Fruit fly (Drosophila melanogaster): ENCODE measurements around the gene PNUTS.

Gene PNUTS

DNA sequence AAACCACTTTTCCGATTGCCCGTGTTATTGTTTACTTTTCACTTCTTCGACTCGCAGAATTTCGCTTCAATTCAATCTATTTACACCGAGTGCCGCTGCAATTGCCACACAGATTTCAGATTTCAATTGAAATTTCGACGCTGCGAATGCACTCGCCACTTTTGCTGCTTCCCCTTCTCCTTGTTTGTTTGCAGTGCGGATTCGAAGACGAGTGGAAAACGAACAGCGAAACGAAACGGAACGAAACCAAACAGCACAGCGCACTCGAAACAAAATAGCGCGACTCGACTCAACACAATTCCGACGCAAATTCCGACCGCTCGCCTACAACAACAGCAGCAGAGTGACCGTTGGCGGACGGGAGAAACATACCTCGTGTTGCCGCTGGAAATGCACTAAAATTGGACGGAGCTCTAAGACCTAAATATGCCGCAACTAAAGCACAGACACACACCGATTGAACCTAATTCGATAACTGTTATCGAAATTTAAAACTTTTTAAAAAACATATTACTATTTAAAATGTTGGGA is 19.5 kb upstream of the PNUTS start, which contains the start of gene drongo (continued):
- TF ChIP-seq C15 (GFP tag; IDR thresholded peaks at IDR 0.05) (no peak), Mad (GFP tag; optimal IDR thresholded peaks at IDR 0.05) (no peak), al (GFP tag; IDR thresholded peaks at IDR 0.05) (0 out of 2 replicates have a peak, but pooled peaks have one; percentile 17), CG3726 (GFP tag; IDR thresholded peaks at IDR 0.05) (no peak), CG42726 (GFP tag; IDR thresholded peaks at IDR 0.05; ENCODE audit: partially characterized antibody) (peak; percentile 83), p53 (GFP tag; optimal IDR thresholded peaks at IDR 0.05) (peak; percentile 50), HLH4C (GFP tag; IDR thresholded peaks at IDR 0.05; ENCODE audit: partially characterized antibody) (peak; percentile 43), abd-A (tag; optimal IDR thresholded peaks at IDR 0.05) (peak; percentile 50), sob (GFP tag; IDR thresholded peaks at IDR 0.05) (peak; percentile 63), croc (GFP tag; conservative IDR thresholded peaks at IDR 0.05) (no peak), CG7839 (tag; optimal IDR thresholded peaks at IDR 0.05) (peak; percentile 11), CG16779 (GFP tag; IDR thresholded peaks at IDR 0.05) (peak; percentile 47; the same call in 1 of the 2 replicates), CG13123 (GFP tag; optimal IDR thresholded peaks at IDR 0.05) (no peak), CrebB (tag; optimal IDR thresholded peaks at IDR 0.05) (peak; percentile 69), TFAM (GFP tag; optimal IDR thresholded peaks at IDR 0.05) (no peak), CG10543 (GFP tag; optimal IDR thresholded peaks at IDR 0.05) (peak; percentile 76), CG8089 (GFP tag; optimal IDR thresholded peaks at IDR 0.05) (peak; percentile 17), trh (GFP tag; optimal IDR thresholded peaks at IDR 0.05) (no peak), Vsx1 (GFP tag; optimal IDR thresholded peaks at IDR 0.05) (peak; percentile 9), lola (GFP tag; optimal IDR thresholded peaks at IDR 0.05) (no peak), Deaf1 (tag; optimal IDR thresholded peaks at IDR 0.05) (peak; percentile 82), CG11560 (tag; IDR thresholded peaks at IDR 0.05) (peak; percentile 87), HLHmδ (GFP tag; optimal IDR thresholded peaks at IDR 0.05) (peak; percentile 90), gro (GFP tag; optimal IDR thresholded peaks at IDR 0.05) (peak; percentile 85), gsb-n (tag; optimal IDR thresholded peaks at IDR 0.05) (peak; percentile 39), CG11504 (tag; optimal IDR thresholded peaks at IDR 0.05) (peak; percentile 48), trem (tag; optimal IDR thresholded peaks at IDR 0.05) (peak; percentile 64), tgo (GFP tag; IDR thresholded peaks at IDR 0.05) (no peak), ase (GFP tag; IDR thresholded peaks at IDR 0.05) (no peak), Gug (GFP tag; IDR thresholded peaks at IDR 0.05) (peak; percentile 18; the same call in 1 of the 4 replicates), HHEX (GFP tag; optimal IDR thresholded peaks at IDR 0.05) (peak; percentile 54), Nf-YC (tag; optimal IDR thresholded peaks at IDR 0.05) (peak; percentile 60), run (tag; optimal IDR thresholded peaks at IDR 0.05) (no peak), crol (GFP tag; IDR thresholded peaks at IDR 0.05) (peak; percentile 46; the same call in 1 of the 2 replicates), seq (GFP tag; IDR thresholded peaks at IDR 0.05) (no peak), tna (GFP tag; IDR thresholded peaks at IDR 0.05; ENCODE audit: partially characterized antibody) (peak; percentile 50; the same call in 1 of the 2 replicates), CG1603 (tag; optimal IDR thresholded peaks at IDR 0.05) (peak; percentile 86), schlank (tag; optimal IDR thresholded peaks at IDR 0.05) (no peak), HmgZ (tag; optimal IDR thresholded peaks at IDR 0.05) (peak; percentile 77)

DNA sequence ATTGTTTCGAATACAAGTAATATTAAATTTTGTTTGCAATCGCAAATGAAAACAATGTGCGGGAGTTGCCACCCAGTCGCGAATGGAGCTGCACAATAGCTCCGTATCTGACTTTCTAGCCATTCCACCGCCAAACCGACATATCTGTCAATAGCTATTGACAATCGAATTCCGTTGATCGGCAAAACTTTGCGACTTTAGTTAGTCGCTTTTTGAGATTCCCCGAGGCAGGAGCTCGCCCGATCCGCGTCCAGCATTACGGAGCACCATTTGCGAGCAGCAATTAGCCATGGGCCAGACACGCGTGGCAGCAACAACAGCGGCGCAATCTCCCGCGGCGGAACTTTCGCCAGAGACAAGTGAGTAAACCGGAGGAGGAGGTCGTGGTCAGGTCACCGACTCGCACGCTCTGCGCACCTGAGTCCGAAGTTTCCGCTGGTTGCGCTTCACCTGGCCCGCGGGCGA is 17.6 kb upstream of the PNUTS start, which contains the start of the genes CG4291 and kraken:
CG4291 (minus strand) TSS at position 84 of the 465 bp plus-strand sequence.
kraken (plus strand) TSS at position 122 of the 465 bp plus-strand sequence.
- TF ChIP-seq CG32772 (GFP tag; IDR thresholded peaks at IDR 0.05), result 0 out of 2 replicates have a peak, but pooled peaks have one; percentile 30
- peak; percentile 32 for TF ChIP-seq CG18262 (tag; optimal IDR thresholded peaks at IDR 0.05)
- peak; percentile 32 for TF ChIP-seq crc (GFP tag; optimal IDR thresholded peaks at IDR 0.05)
- TF ChIP-seq CG12071 (GFP tag; optimal IDR thresholded peaks at IDR 0.05), result no peak
- peak; percentile 58 for TF ChIP-seq pnt (GFP tag; optimal IDR thresholded peaks at IDR 0.05)
- no peak for TF ChIP-seq pan (optimal IDR thresholded peaks at IDR 0.05)
- peak in 1 of 2 experiments; percentile 46 for TF ChIP-seq pan (GFP tag; optimal IDR thresholded peaks at IDR 0.05 in 1 of 2, IDR thresholded peaks at IDR 0.05 in 1 of 2)
- TF ChIP-seq Hey (tag; optimal IDR thresholded peaks at IDR 0.05), result no peak
- peak; percentile 46 for TF ChIP-seq CG12391 (tag; optimal IDR thresholded peaks at IDR 0.05)
- peak; percentile 68 for TF ChIP-seq Xbp1 (GFP tag; optimal IDR thresholded peaks at IDR 0.05)
- TF ChIP-seq CG10267 (tag; optimal IDR thresholded peaks at IDR 0.05), result peak; percentile 16
- peak; percentile 25 for TF ChIP-seq pfk (GFP tag; optimal IDR thresholded peaks at IDR 0.05)
- no peak for TF ChIP-seq Trl (optimal IDR thresholded peaks at IDR 0.05)
- TF ChIP-seq Trl (GFP tag; optimal IDR thresholded peaks at IDR 0.05), result peak; percentile 47

Measured in whole organism, embryonic.